Worm (Caenorhabditis elegans) whole organism, mixed stage, embryonic: ENCODE data around the gene col-173.

Experiments used
- M03D4.4 ChIP-seq: sonication (generic microtip); optimal IDR thresholded peaks from 2 replicates; lab custom pipeline; 2017; ENCODE audit warnings: mild to moderate bottlenecking, missing genetic modification characterization, missing compliant biosample characterization
- bed-3 ChIP-seq: fragments of 200-800 bp; sonication (Bioruptor generic); optimal IDR thresholded peaks from 3 replicates; lab custom pipeline; 2018; ENCODE audit warnings: mild to moderate bottlenecking, missing genetic modification characterization, moderate library complexity, missing compliant biosample characterization
- ceh-83 ChIP-seq: fragments of 200-800 bp; sonication (Bioruptor generic); optimal IDR thresholded peaks from 2 replicates; lab custom pipeline; 2018; ENCODE audit warnings: mild to moderate bottlenecking, missing genetic modification characterization, missing compliant biosample characterization
- elt-3 ChIP-seq: fragments of 150-350 bp; optimal IDR thresholded peaks from 2 replicates; lab custom pipeline; 2014; ENCODE audit warnings: missing biosample characterization, missing genetic modification characterization
- flh-1 ChIP-seq: fragments of 200-800 bp; sonication (Bioruptor generic); optimal IDR thresholded peaks from 2 replicates; lab custom pipeline; 2018; ENCODE audit warnings: mild to moderate bottlenecking, missing genetic modification characterization, moderate library complexity, missing compliant biosample characterization
- ham-2 ChIP-seq: fragments of 200-800 bp; sonication (Bioruptor generic); optimal IDR thresholded peaks from 2 replicates; lab custom pipeline; 2018; ENCODE audit warnings: mild to moderate bottlenecking, missing genetic modification characterization, missing compliant biosample characterization
- nhr-2 ChIP-seq: fragments of 150-350 bp; optimal IDR thresholded peaks from 2 replicates; lab custom pipeline; 2014; ENCODE audit warnings: missing biosample characterization, missing genetic modification characterization
- pha-4 ChIP-seq: fragments of 150-350 bp; optimal IDR thresholded peaks from 2 replicates; lab custom pipeline; 2018; ENCODE audit warnings: missing biosample characterization, missing genetic modification reagents, missing genetic modification characterization
- sptf-1 ChIP-seq: sonication (generic microtip); optimal IDR thresholded peaks from 2 replicates; lab custom pipeline; 2017; ENCODE audit warnings: mild to moderate bottlenecking, missing genetic modification characterization, moderate library complexity, missing compliant biosample characterization
- unc-62 ChIP-seq: fragments of 150-350 bp; optimal IDR thresholded peaks from 2 replicates; lab custom pipeline; 2014; ENCODE audit warnings: missing biosample characterization, missing genetic modification reagents, missing genetic modification characterization
- zip-8 ChIP-seq: fragments of 150-350 bp; optimal IDR thresholded peaks from 2 replicates; lab custom pipeline; 2014; ENCODE audit warnings: missing biosample characterization, missing genetic modification characterization
- ztf-11 ChIP-seq: fragments of 150-350 bp; optimal IDR thresholded peaks from 2 replicates; lab custom pipeline; 2014; ENCODE audit warnings: missing biosample characterization, missing genetic modification characterization

DNA sequence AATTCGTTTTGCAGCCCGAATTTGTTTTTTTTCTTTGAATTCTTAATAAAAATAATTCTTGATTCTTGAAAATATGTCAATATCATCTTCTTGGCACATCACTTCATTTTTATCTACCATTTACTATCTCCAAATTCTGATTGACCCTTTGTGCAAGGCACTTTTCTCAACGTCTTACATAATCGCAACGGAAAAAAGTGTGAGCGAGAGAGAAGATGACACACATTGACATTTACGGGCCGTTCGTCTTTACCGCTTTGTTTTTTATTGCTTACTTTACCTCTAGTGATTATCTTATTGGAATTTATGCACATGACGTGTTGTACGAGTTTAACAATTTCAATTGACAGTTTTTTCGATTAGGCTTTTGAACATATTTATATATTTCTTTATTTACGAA lies 28.7 kb downstream of the col-173 start:
- TF ChIP-seq sptf-1 (tag; lab: Kevin White, UChicago), result no peak
- TF ChIP-seq ztf-11 (tag; lab: Kevin White, UChicago), result no peak
- TF ChIP-seq ham-2 (GFP tag; lab: Kevin White, UChicago), result no peak
- TF ChIP-seq M03D4.4 (tag; lab: Kevin White, UChicago), result no peak
- no peak for TF ChIP-seq unc-62 (GFP tag; lab: Kevin White, UChicago)
- TF ChIP-seq ceh-83 (GFP tag; lab: Kevin White, UChicago), result no peak
- no peak for TF ChIP-seq pha-4 (tag; lab: Kevin White, UChicago)
- TF ChIP-seq elt-3 (tag; lab: Kevin White, UChicago), result no peak
- TF ChIP-seq zip-8 (tag; lab: Kevin White, UChicago), result no peak
- TF ChIP-seq nhr-2 (tag; lab: Kevin White, UChicago), result no peak
- TF ChIP-seq flh-1, result no peak
- TF ChIP-seq bed-3 (GFP tag; lab: Kevin White, UChicago), result no peak
